Worm (Caenorhabditis elegans) whole organism, mixed stage, embryonic: Measurements from ENCODE around the gene R01H2.8.

Experiments
- bed-3 ChIP-seq: fragments of 200-800 bp; sonication (Bioruptor generic); optimal IDR thresholded peaks from 3 replicates; lab custom pipeline; 2018; ENCODE audit warnings: mild to moderate bottlenecking, missing genetic modification characterization, moderate library complexity, missing compliant biosample characterization
- blmp-1 ChIP-seq: fragments of 150-350 bp; optimal IDR thresholded peaks from 2 replicates; lab custom pipeline; 2014; ENCODE audit warnings: missing biosample characterization, missing genetic modification characterization
- ceh-39 ChIP-seq: fragments of 150-350 bp; optimal IDR thresholded peaks from 2 replicates; lab custom pipeline; 2014; ENCODE audit warnings: missing biosample characterization, missing genetic modification characterization
- ceh-43 ChIP-seq: fragments of 200-800 bp; sonication (Bioruptor generic); optimal IDR thresholded peaks from 2 replicates; lab custom pipeline; 2018; ENCODE audit warnings: mild to moderate bottlenecking, missing genetic modification characterization, moderate library complexity, missing compliant biosample characterization
- ces-1 ChIP-seq: fragments of 150-350 bp; optimal IDR thresholded peaks from 2 replicates; lab custom pipeline; 2014; ENCODE audit warnings: missing biosample characterization, missing genetic modification reagents, missing genetic modification characterization
- cnd-1 ChIP-seq: fragments of 200-800 bp; sonication (Bioruptor generic); optimal IDR thresholded peaks from 2 replicates; lab custom pipeline; 2018; ENCODE audit warnings: mild to moderate bottlenecking, missing genetic modification characterization, missing compliant biosample characterization
- drap-1 ChIP-seq: fragments of 200-800 bp; sonication (Bioruptor generic); optimal IDR thresholded peaks from 3 replicates; lab custom pipeline; 2018; ENCODE audit warnings: mild to moderate bottlenecking, missing genetic modification characterization, missing compliant biosample characterization
- elt-1 ChIP-seq: sonication (generic microtip); optimal IDR thresholded peaks from 2 replicates; lab custom pipeline; 2017; ENCODE audit warnings: missing genetic modification characterization, mild to moderate bottlenecking, missing compliant biosample characterization, antibody characterized with exemption, moderate library complexity, borderline replicate concordance; ENCODE audit not compliant: insufficient read depth
- elt-3 ChIP-seq: fragments of 150-350 bp; optimal IDR thresholded peaks from 2 replicates; lab custom pipeline; 2014; ENCODE audit warnings: missing biosample characterization, missing genetic modification characterization
- flh-1 ChIP-seq: fragments of 200-800 bp; sonication (Bioruptor generic); optimal IDR thresholded peaks from 2 replicates; lab custom pipeline; 2018; ENCODE audit warnings: mild to moderate bottlenecking, missing genetic modification characterization, moderate library complexity, missing compliant biosample characterization
- ham-2 ChIP-seq: fragments of 200-800 bp; sonication (Bioruptor generic); optimal IDR thresholded peaks from 2 replicates; lab custom pipeline; 2018; ENCODE audit warnings: mild to moderate bottlenecking, missing genetic modification characterization, missing compliant biosample characterization
- hlh-1 ChIP-seq: fragments of 150-350 bp; optimal IDR thresholded peaks from 2 replicates; lab custom pipeline; 2014; ENCODE audit warnings: missing biosample characterization, missing genetic modification reagents, missing genetic modification characterization
- lin-13 ChIP-seq: fragments of 150-350 bp; optimal IDR thresholded peaks from 2 replicates; lab custom pipeline; 2014; ENCODE audit warnings: missing biosample characterization, missing genetic modification characterization
- lin-32 ChIP-seq: fragments of 200-800 bp; sonication (Bioruptor generic); optimal IDR thresholded peaks from 2 replicates; lab custom pipeline; 2018; ENCODE audit warnings: mild to moderate bottlenecking, missing genetic modification characterization, missing compliant biosample characterization
- lsy-2 ChIP-seq: fragments of 150-350 bp; optimal IDR thresholded peaks from 2 replicates; lab custom pipeline; 2014; ENCODE audit warnings: missing biosample characterization, missing genetic modification characterization
- mab-5 ChIP-seq: fragments of 150-350 bp; optimal IDR thresholded peaks from 2 replicates; lab custom pipeline; 2014; ENCODE audit warnings: missing biosample characterization, missing genetic modification characterization
- mep-1 ChIP-seq: fragments of 150-350 bp; optimal IDR thresholded peaks from 2 replicates; lab custom pipeline; 2017; ENCODE audit warnings: missing biosample characterization, missing genetic modification reagents, missing genetic modification characterization, inconsistent platforms
- mls-2 ChIP-seq: sonication (generic microtip); optimal IDR thresholded peaks from 2 replicates; lab custom pipeline; 2016; ENCODE audit warnings: mild to moderate bottlenecking, missing genetic modification characterization, moderate library complexity, missing compliant biosample characterization
- nhr-12 ChIP-seq: fragments of 150-350 bp; optimal IDR thresholded peaks from 2 replicates; lab custom pipeline; 2014; ENCODE audit warnings: missing biosample characterization, missing genetic modification characterization
- nhr-2 ChIP-seq: fragments of 150-350 bp; optimal IDR thresholded peaks from 2 replicates; lab custom pipeline; 2014; ENCODE audit warnings: missing biosample characterization, missing genetic modification characterization
- nhr-237 ChIP-seq: fragments of 150-350 bp; optimal IDR thresholded peaks from 2 replicates; lab custom pipeline; 2014; ENCODE audit warnings: missing biosample characterization, missing genetic modification characterization
- nhr-28 ChIP-seq: fragments of 150-350 bp; optimal IDR thresholded peaks from 2 replicates; lab custom pipeline; 2014; ENCODE audit warnings: missing biosample characterization, missing genetic modification characterization
- nhr-76 ChIP-seq: sonication (generic microtip); optimal IDR thresholded peaks from 2 replicates; lab custom pipeline; 2017; ENCODE audit warnings: missing biosample characterization, missing genetic modification characterization
- pha-4 ChIP-seq: fragments of 150-350 bp; optimal IDR thresholded peaks from 2 replicates; lab custom pipeline; 2018; ENCODE audit warnings: missing biosample characterization, missing genetic modification reagents, missing genetic modification characterization
- sem-2 ChIP-seq: fragments of 200-800 bp; sonication (Bioruptor generic); optimal IDR thresholded peaks from 2 replicates; lab custom pipeline; 2018; ENCODE audit warnings: mild to moderate bottlenecking, missing genetic modification characterization, missing compliant biosample characterization
- snpc-4 ChIP-seq: fragments of 150-350 bp; optimal IDR thresholded peaks from 2 replicates; lab custom pipeline; 2014; ENCODE audit warnings: missing biosample characterization, missing genetic modification characterization
- sptf-1 ChIP-seq: sonication (generic microtip); optimal IDR thresholded peaks from 2 replicates; lab custom pipeline; 2017; ENCODE audit warnings: mild to moderate bottlenecking, missing genetic modification characterization, moderate library complexity, missing compliant biosample characterization
- tbx-8 ChIP-seq: fragments of 200-800 bp; sonication (Bioruptor generic); optimal IDR thresholded peaks from 2 replicates; lab custom pipeline; 2018; ENCODE audit warnings: mild to moderate bottlenecking, missing genetic modification characterization, moderate library complexity, missing compliant biosample characterization
- unc-120 ChIP-seq: sonication (generic microtip); optimal IDR thresholded peaks from 2 replicates; lab custom pipeline; 2017; ENCODE audit warnings: missing genetic modification characterization, missing compliant biosample characterization; ENCODE audit not compliant: poor library complexity, severe bottlenecking
- unc-39 ChIP-seq: fragments of 150-350 bp; optimal IDR thresholded peaks from 2 replicates; lab custom pipeline; 2014; ENCODE audit warnings: missing biosample characterization, missing genetic modification characterization
- unc-62 ChIP-seq: fragments of 150-350 bp; optimal IDR thresholded peaks from 2 replicates; lab custom pipeline; 2014; ENCODE audit warnings: missing biosample characterization, missing genetic modification reagents, missing genetic modification characterization
- zip-8 ChIP-seq: fragments of 150-350 bp; optimal IDR thresholded peaks from 2 replicates; lab custom pipeline; 2014; ENCODE audit warnings: missing biosample characterization, missing genetic modification characterization
- ztf-11 ChIP-seq: fragments of 150-350 bp; optimal IDR thresholded peaks from 2 replicates; lab custom pipeline; 2014; ENCODE audit warnings: missing biosample characterization, missing genetic modification characterization

Gene R01H2.8

ce11 chrIII:7081488-7081887 is 12.6 kb downstream of the R01H2.8 start:
- TF ChIP-seq mab-5 (tag; lab: Kevin White, UChicago) (no peak), sem-2 (GFP tag; lab: Kevin White, UChicago) (no peak), nhr-76 (tag; lab: Kevin White, UChicago) (no peak), ces-1 (GFP tag; lab: Kevin White, UChicago) (no peak), elt-1 (tag; lab: Kevin White, UChicago) (no peak), flh-1 (GFP tag; lab: Kevin White, UChicago) (no peak), unc-120 (tag; lab: Kevin White, UChicago) (no peak)

- TF ChIP-seq sptf-1 (tag; lab: Kevin White, UChicago) (no peak), nhr-28 (tag; lab: Kevin White, UChicago) (no peak)
- TF ChIP-seq, all 35 proteins: peak for 0
These were observed 14.2 kb downstream of the R01H2.8 start for ce11 chrIII:7083106-7083505.

- TF ChIP-seq pha-4 (tag; lab: Kevin White, UChicago) (no peak), mls-2 (no peak), lin-32 (GFP tag; lab: Kevin White, UChicago) (no peak), ztf-11 (tag; lab: Kevin White, UChicago) (no peak), ceh-39 (tag; lab: Kevin White, UChicago) (no peak), elt-3 (tag; lab: Kevin White, UChicago) (no peak), tbx-8 (GFP tag; lab: Kevin White, UChicago) (no peak), nhr-76 (tag; lab: Kevin White, UChicago) (no peak), flh-1 (GFP tag; lab: Kevin White, UChicago) (no peak), blmp-1 (tag; lab: Kevin White, UChicago) (no peak), unc-39 (tag; lab: Kevin White, UChicago) (no peak), cnd-1 (tag; lab: Kevin White, UChicago) (no peak), zip-8 (tag; lab: Kevin White, UChicago) (no peak), unc-120 (tag; lab: Kevin White, UChicago) (no peak), bed-3 (no peak), nhr-12 (tag; lab: Kevin White, UChicago) (no peak), nhr-237 (no peak)
These were observed 16.0 kb downstream of the R01H2.8 start, which contains the start of gene tofu-7 for ce11 chrIII:7084908-7085307. TSS of gene tofu-7 (minus strand) at chrIII:7085018.

- TF ChIP-seq lsy-2 (tag; lab: Kevin White, UChicago): no peak
- no peak for TF ChIP-seq snpc-4 (tag; lab: Kevin White, UChicago)
- TF ChIP-seq nhr-28 (tag; lab: Kevin White, UChicago): no peak
- TF ChIP-seq elt-3 (tag; lab: Kevin White, UChicago): no peak
- no peak for TF ChIP-seq cnd-1 (tag; lab: Kevin White, UChicago)
- TF ChIP-seq nhr-2: no peak
- no peak for TF ChIP-seq ham-2
- no peak for TF ChIP-seq ceh-43 (GFP tag; lab: Kevin White, UChicago)
- no peak for TF ChIP-seq unc-39 (tag; lab: Kevin White, UChicago)
- TF ChIP-seq lin-32 (GFP tag; lab: Kevin White, UChicago): no peak
- no peak for TF ChIP-seq bed-3
- TF ChIP-seq mep-1 (tag; lab: Kevin White, UChicago): no peak
- TF ChIP-seq unc-120 (tag; lab: Kevin White, UChicago): no peak
- TF ChIP-seq unc-62 (GFP tag; lab: Kevin White, UChicago): no peak
- no peak for TF ChIP-seq lin-13
- no peak for TF ChIP-seq drap-1 (GFP tag; lab: Kevin White, UChicago)
These were observed 18.3 kb downstream of the R01H2.8 start for ce11 chrIII:7087180-7087579.

- TF ChIP-seq ces-1 (GFP tag; lab: Kevin White, UChicago) (peak; percentile 4), unc-120 (tag; lab: Kevin White, UChicago) (no peak), hlh-1 (tag; lab: Kevin White, UChicago) (no peak), ceh-39 (tag; lab: Kevin White, UChicago) (peak; percentile 80), flh-1 (GFP tag; lab: Kevin White, UChicago) (no peak), nhr-2 (no peak), blmp-1 (tag; lab: Kevin White, UChicago) (no peak), zip-8 (tag; lab: Kevin White, UChicago) (no peak), snpc-4 (tag; lab: Kevin White, UChicago) (no peak), mab-5 (tag; lab: Kevin White, UChicago) (no peak), bed-3 (no peak), lin-32 (GFP tag; lab: Kevin White, UChicago) (no peak), sptf-1 (tag; lab: Kevin White, UChicago) (no peak), lsy-2 (tag; lab: Kevin White, UChicago) (no peak), unc-62 (GFP tag; lab: Kevin White, UChicago) (no peak), mep-1 (tag; lab: Kevin White, UChicago) (peak; percentile 27), nhr-12 (tag; lab: Kevin White, UChicago) (no peak), sem-2 (GFP tag; lab: Kevin White, UChicago) (no peak), ham-2 (no peak), tbx-8 (GFP tag; lab: Kevin White, UChicago) (no peak), pha-4 (tag; lab: Kevin White, UChicago) (no peak), drap-1 (GFP tag; lab: Kevin White, UChicago) (no peak)
- TF ChIP-seq, all 35 proteins: peak for 3
These were observed 18.9 kb downstream of the R01H2.8 start, which contains the start of gene fubl-2 for ce11 chrIII:7087691-7088323. TSS of gene fubl-2 (minus strand) at chrIII:7087741.
